Worm (Caenorhabditis elegans) whole organism, young adult: Measurements from ENCODE around the gene tat-4.

Experiments
- B0261.1 ChIP-seq: sonication (generic microtip); optimal IDR thresholded peaks from 2 replicates; lab custom pipeline; 2016; ENCODE audit warnings: mild to moderate bottlenecking, missing genetic modification characterization, moderate library complexity, missing compliant biosample characterization
- C17E4.6 ChIP-seq: fragments of 200-800 bp; sonication (Bioruptor generic); IDR thresholded peaks from 2 replicates; pipeline ENCODE4 v1.3.6; 2022; ENCODE audit warnings: missing genetic modification reagents, missing genetic modification characterization, missing compliant biosample characterization
- F39B2.1 ChIP-seq: fragments of 200-800 bp; sonication (Bioruptor generic); IDR thresholded peaks from 2 replicates; pipeline ENCODE4 v1.3.6; 2022; ENCODE audit warnings: missing genetic modification reagents, missing genetic modification characterization, missing compliant biosample characterization
- Y56A3A.18 ChIP-seq: fragments of 200-800 bp; sonication (Bioruptor generic); IDR thresholded peaks from 2 replicates; pipeline ENCODE4 v1.3.6; 2022; ENCODE audit warnings: missing genetic modification reagents, missing genetic modification characterization, missing compliant biosample characterization
- Y95B8A.8 ChIP-seq: fragments of 200-800 bp; sonication (Bioruptor generic); IDR thresholded peaks from 2 replicates; pipeline ENCODE4 v1.3.6; 2022; ENCODE audit warnings: missing genetic modification reagents, missing genetic modification characterization, missing compliant biosample characterization
- aptf-2 ChIP-seq: fragments of 200-800 bp; sonication (Bioruptor generic); conservative IDR thresholded peaks from 2 replicates; pipeline ENCODE4 v1.3.6; 2022; ENCODE audit warnings: missing genetic modification reagents, missing genetic modification characterization, missing compliant biosample characterization
- atf-7 ChIP-seq: sonication (generic microtip); optimal IDR thresholded peaks from 2 replicates; lab custom pipeline; 2017; ENCODE audit warnings: mild to moderate bottlenecking, missing genetic modification characterization, missing compliant biosample characterization
- ceh-27 ChIP-seq: fragments of 200-800 bp; sonication (Bioruptor generic); optimal IDR thresholded peaks from 2 replicates; lab custom pipeline; 2018; ENCODE audit warnings: mild to moderate bottlenecking, missing genetic modification characterization, moderate library complexity, missing compliant biosample characterization
- ceh-40 ChIP-seq: fragments of 200-800 bp; sonication (Bioruptor generic); IDR thresholded peaks from 2 replicates; pipeline ENCODE4 v1.3.6; 2022; ENCODE audit warnings: missing genetic modification characterization, missing compliant biosample characterization
- ceh-91 ChIP-seq: fragments of 200-800 bp; sonication (Bioruptor generic); IDR thresholded peaks from 2 replicates; pipeline ENCODE4 v1.3.6; 2022; ENCODE audit warnings: missing genetic modification reagents, missing genetic modification characterization, missing compliant biosample characterization
- chd-7 ChIP-seq: sonication (generic microtip); optimal IDR thresholded peaks from 2 replicates; lab custom pipeline; 2016; ENCODE audit warnings: mild to moderate bottlenecking, missing genetic modification characterization, moderate library complexity, missing compliant biosample characterization
- die-1 ChIP-seq: sonication (generic microtip); optimal IDR thresholded peaks from 2 replicates; lab custom pipeline; 2016; ENCODE audit warnings: missing genotype, mild to moderate bottlenecking, missing genetic modification characterization, missing compliant biosample characterization
- dpff-1 ChIP-seq: sonication (generic microtip); optimal IDR thresholded peaks from 2 replicates; lab custom pipeline; 2017; ENCODE audit warnings: mild to moderate bottlenecking, missing genetic modification characterization, missing compliant biosample characterization
- efl-1 ChIP-seq: fragments of 150-350 bp; optimal IDR thresholded peaks from 2 replicates; lab custom pipeline; 2014; ENCODE audit warnings: missing biosample characterization, missing genetic modification reagents, missing genetic modification characterization
- egl-18 ChIP-seq: fragments of 200-800 bp; sonication (Bioruptor generic); IDR thresholded peaks from 2 replicates; pipeline ENCODE4 v1.3.6; 2022; ENCODE audit warnings: missing genetic modification reagents, missing genetic modification characterization, missing compliant biosample characterization
- ets-4 ChIP-seq: fragments of 200-800 bp; sonication (Bioruptor generic); optimal IDR thresholded peaks from 2 replicates; lab custom pipeline; 2018; ENCODE audit warnings: mild to moderate bottlenecking, missing genetic modification characterization, missing compliant biosample characterization
- hmg-1.2 ChIP-seq: fragments of 200-800 bp; sonication (Bioruptor generic); IDR thresholded peaks from 2 replicates; pipeline ENCODE4 v1.3.6; 2022; ENCODE audit warnings: missing genetic modification reagents, missing genetic modification characterization, missing compliant biosample characterization
- hmg-20 ChIP-seq: fragments of 200-800 bp; sonication (Bioruptor generic); IDR thresholded peaks from 2 replicates; pipeline ENCODE4 v1.3.6; 2022; ENCODE audit warnings: missing genetic modification reagents, missing genetic modification characterization, missing compliant biosample characterization
- hrde-1 ChIP-seq: sonication (generic microtip); optimal IDR thresholded peaks from 2 replicates; lab custom pipeline; 2016; ENCODE audit warnings: missing genetic modification characterization, mild to moderate bottlenecking, missing compliant biosample characterization, moderate library complexity, missing genotype, missing genetic modification reagents, borderline replicate concordance
- lag-1 ChIP-seq: fragments of 200-800 bp; sonication (Bioruptor generic); IDR thresholded peaks from 2 replicates; pipeline ENCODE4 v1.3.6; 2022; ENCODE audit warnings: missing genetic modification reagents, missing genetic modification characterization, missing compliant biosample characterization
- lin-26 ChIP-seq: fragments of 200-800 bp; sonication (Bioruptor generic); IDR thresholded peaks from 2 replicates; pipeline ENCODE4 v1.3.6; 2022; ENCODE audit warnings: missing genetic modification reagents, missing genetic modification characterization, missing compliant biosample characterization
- lin-54 ChIP-seq: fragments of 200-800 bp; sonication (Bioruptor generic); optimal IDR thresholded peaks from 2 replicates; lab custom pipeline; 2018; ENCODE audit warnings: mild to moderate bottlenecking, missing genetic modification characterization, missing compliant biosample characterization
- lir-1 ChIP-seq: fragments of 200-800 bp; sonication (Bioruptor generic); conservative IDR thresholded peaks from 2 replicates; pipeline ENCODE4 v1.3.6; 2022; ENCODE audit warnings: missing genetic modification reagents, missing genetic modification characterization, missing compliant biosample characterization
- lsl-1 ChIP-seq: fragments of 200-800 bp; sonication (Bioruptor generic); optimal IDR thresholded peaks from 2 replicates; lab custom pipeline; 2018; ENCODE audit warnings: mild to moderate bottlenecking, missing genetic modification characterization, moderate library complexity, missing compliant biosample characterization
- madf-10 ChIP-seq: sonication (generic microtip); optimal IDR thresholded peaks from 2 replicates; lab custom pipeline; 2016; ENCODE audit warnings: mild to moderate bottlenecking, missing genetic modification characterization, missing compliant biosample characterization
- madf-3 ChIP-seq: fragments of 200-800 bp; sonication (Bioruptor generic); IDR thresholded peaks from 2 replicates; pipeline ENCODE4 v1.3.6; 2022; ENCODE audit warnings: missing genetic modification reagents, missing genetic modification characterization, missing compliant biosample characterization
- madf-6 ChIP-seq: fragments of 200-800 bp; sonication (Bioruptor generic); IDR thresholded peaks from 2 replicates; pipeline ENCODE4 v1.3.6; 2022; ENCODE audit warnings: missing genetic modification reagents, missing genetic modification characterization, missing compliant biosample characterization
- madf-8 ChIP-seq: fragments of 200-800 bp; sonication (Bioruptor generic); conservative IDR thresholded peaks from 2 replicates; pipeline ENCODE4 v1.3.6; 2022; ENCODE audit warnings: missing genetic modification reagents, missing genetic modification characterization, missing compliant biosample characterization
- mes-4 ChIP-seq: sonication (generic microtip); optimal IDR thresholded peaks from 2 replicates; lab custom pipeline; 2016; ENCODE audit warnings: missing genotype, missing genetic modification characterization, missing compliant biosample characterization
- nfya-1 ChIP-seq: sonication (generic microtip); optimal IDR thresholded peaks from 2 replicates; lab custom pipeline; 2017; ENCODE audit warnings: antibody characterized with exemption, missing compliant biosample characterization, missing genetic modification characterization, borderline replicate concordance; ENCODE audit not compliant: insufficient read depth
- nhr-120 ChIP-seq: fragments of 200-800 bp; sonication (Bioruptor generic); IDR thresholded peaks from 2 replicates; pipeline ENCODE4 v1.3.6; 2022; ENCODE audit warnings: missing genetic modification characterization, missing compliant biosample characterization
- nhr-179 ChIP-seq: sonication (generic microtip); optimal IDR thresholded peaks from 2 replicates; lab custom pipeline; 2016; ENCODE audit warnings: mild to moderate bottlenecking, missing genetic modification characterization, missing compliant biosample characterization
- nhr-27 ChIP-seq: fragments of 200-800 bp; sonication (Bioruptor generic); optimal IDR thresholded peaks from 2 replicates; lab custom pipeline; 2018; ENCODE audit warnings: mild to moderate bottlenecking, missing genetic modification characterization, moderate library complexity, missing compliant biosample characterization
- repo-1 ChIP-seq: sonication (generic microtip); optimal IDR thresholded peaks from 2 replicates; lab custom pipeline; 2017; ENCODE audit warnings: mild to moderate bottlenecking, missing genetic modification characterization, missing compliant biosample characterization
- sdz-38 ChIP-seq: sonication (generic microtip); optimal IDR thresholded peaks from 2 replicates; lab custom pipeline; 2016; ENCODE audit warnings: missing genotype, missing genetic modification characterization, missing compliant biosample characterization
- snpc-1.3 ChIP-seq: sonication (generic microtip); optimal IDR thresholded peaks from 2 replicates; lab custom pipeline; 2017; ENCODE audit warnings: missing genetic modification characterization, mild to moderate bottlenecking, missing compliant biosample characterization, antibody characterized with exemption, moderate library complexity, missing genotype, missing genetic modification reagents; ENCODE audit not compliant: insufficient read depth
- somi-1 ChIP-seq: fragments of 200-800 bp; sonication (Bioruptor generic); optimal IDR thresholded peaks from 2 replicates; lab custom pipeline; 2018; ENCODE audit warnings: mild to moderate bottlenecking, missing genetic modification characterization, missing compliant biosample characterization
- sptf-2 ChIP-seq: fragments of 200-800 bp; sonication (Bioruptor generic); optimal IDR thresholded peaks from 2 replicates; lab custom pipeline; 2018; ENCODE audit warnings: mild to moderate bottlenecking, missing genetic modification characterization, missing compliant biosample characterization
- tlf-1 ChIP-seq: fragments of 200-800 bp; sonication (Bioruptor generic); optimal IDR thresholded peaks from 2 replicates; lab custom pipeline; 2018; ENCODE audit warnings: mild to moderate bottlenecking, missing genetic modification characterization, missing compliant biosample characterization
- unc-130 ChIP-seq: sonication (generic microtip); optimal IDR thresholded peaks from 2 replicates; lab custom pipeline; 2016; ENCODE audit warnings: missing genetic modification reagents, missing genetic modification characterization, missing compliant biosample characterization
- unc-62 ChIP-seq: fragments of 150-350 bp; optimal IDR thresholded peaks from 2 replicates; lab custom pipeline; 2014; ENCODE audit warnings: missing biosample characterization, missing genetic modification reagents, missing genetic modification characterization
- xnd-1 ChIP-seq: sonication (generic microtip); optimal IDR thresholded peaks from 2 replicates; lab custom pipeline; 2016; ENCODE audit warnings: missing genotype, missing genetic modification reagents, missing genetic modification characterization, missing compliant biosample characterization
- ztf-18 ChIP-seq: sonication (generic microtip); optimal IDR thresholded peaks from 2 replicates; lab custom pipeline; 2016; ENCODE audit warnings: missing genotype, mild to moderate bottlenecking, missing genetic modification characterization, missing compliant biosample characterization
- ztf-22 ChIP-seq: fragments of 200-800 bp; sonication (Bioruptor generic); optimal IDR thresholded peaks from 2 replicates; lab custom pipeline; 2018; ENCODE audit warnings: mild to moderate bottlenecking, missing genetic modification characterization, moderate library complexity, missing compliant biosample characterization
- ztf-25 ChIP-seq: fragments of 200-800 bp; sonication (Bioruptor generic); IDR thresholded peaks from 2 replicates; pipeline ENCODE4 v1.3.6; 2022; ENCODE audit warnings: missing genetic modification reagents, missing genetic modification characterization, missing compliant biosample characterization
- ztf-28 ChIP-seq: fragments of 200-800 bp; sonication (Bioruptor generic); IDR thresholded peaks from 2 replicates; pipeline ENCODE4 v1.3.6; 2022; ENCODE audit warnings: missing genetic modification reagents, missing genetic modification characterization, missing compliant biosample characterization

tat-4 gene

DNA sequence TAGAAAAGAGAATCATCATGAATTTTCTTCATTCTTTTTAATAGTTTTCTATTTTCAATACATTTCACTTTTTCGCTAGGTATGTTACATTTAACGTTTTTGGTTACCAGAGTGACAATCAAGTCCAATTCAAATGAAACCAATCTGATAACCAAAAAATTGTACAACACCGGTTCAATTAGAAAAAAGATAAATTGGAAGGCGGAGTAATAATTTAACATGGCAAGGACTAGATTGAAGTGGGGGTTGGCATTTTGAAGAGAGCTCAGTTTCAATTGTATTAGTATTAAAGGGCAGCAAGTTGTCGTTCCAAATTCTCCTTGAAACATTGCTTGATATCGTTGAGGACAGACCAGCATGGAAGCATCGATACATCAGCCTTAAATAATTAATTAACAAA is 8.6 kb upstream of the tat-4 start (continued):
- TF ChIP-seq xnd-1 (peak; percentile 39), Y56A3A.18 (GFP tag; lab: Robert Waterston, UW) (peak; percentile 63; the same call in 1 of the 2 replicates), Y95B8A.8 (GFP tag; lab: Robert Waterston, UW) (0 out of 2 replicates have a peak, but pooled peaks have one; percentile 51), hrde-1 (tag; lab: Kevin White, UChicago) (peak; percentile 87), snpc-1.3 (tag; lab: Kevin White, UChicago) (peak; percentile 44), dpff-1 (tag; lab: Kevin White, UChicago) (no peak), lsl-1 (GFP tag; lab: Kevin White, UChicago) (no peak), madf-3 (0 out of 2 replicates have a peak, but pooled peaks have one; percentile 59), unc-62 (GFP tag; lab: Kevin White, UChicago) (no peak)
- TF ChIP-seq, all 124 proteins: peak for 30

ce11 chrII:6250782-6251461 is 6.8 kb upstream of the tat-4 start, which contains the start of gene phb-2:
Gene phb-2, plus strand, starts transcription at chrII:6251411.
- TF ChIP-seq die-1 (tag; lab: Kevin White, UChicago): peak; percentile 0
- no peak for TF ChIP-seq unc-62 (GFP tag; lab: Kevin White, UChicago)
- no peak for TF ChIP-seq somi-1 (GFP tag; lab: Kevin White, UChicago)
- TF ChIP-seq mes-4: no peak
- TF ChIP-seq ceh-27 (GFP tag; lab: Kevin White, UChicago): peak; percentile 68
- TF ChIP-seq lag-1 (GFP tag; lab: Robert Waterston, UW): no peak
- TF ChIP-seq aptf-2 (GFP tag; lab: Robert Waterston, UW): no peak
- TF ChIP-seq hmg-1.2 (GFP tag; lab: Robert Waterston, UW): peak; percentile 92
- peak; percentile 26; the same call in 1 of the 2 replicates for TF ChIP-seq lin-26
- TF ChIP-seq lir-1 (GFP tag; lab: Robert Waterston, UW): no peak; the same call in 1 of the 2 replicates
- no peak for TF ChIP-seq ztf-22
- TF ChIP-seq C17E4.6 (GFP tag; lab: Robert Waterston, UW): peak; percentile 39; the same call in 1 of the 2 replicates
- TF ChIP-seq B0261.1 (tag; lab: Kevin White, UChicago): no peak
- TF ChIP-seq ceh-91: peak; percentile 52
- no peak for TF ChIP-seq ztf-25
- TF ChIP-seq ceh-40 (GFP tag; lab: Robert Waterston, UW): no peak
- TF ChIP-seq egl-18 (GFP tag; lab: Robert Waterston, UW): no peak
- no peak for TF ChIP-seq F39B2.1 (GFP tag; lab: Robert Waterston, UW)
- no peak for TF ChIP-seq chd-7 (tag; lab: Kevin White, UChicago)
- no peak for TF ChIP-seq hmg-20 (GFP tag; lab: Robert Waterston, UW)
- no peak for TF ChIP-seq ztf-28 (GFP tag; lab: Robert Waterston, UW)
- no peak for TF ChIP-seq nfya-1 (tag; lab: Kevin White, UChicago)
- TF ChIP-seq efl-1 (GFP tag; lab: Kevin White, UChicago): peak; percentile 83
- no peak for TF ChIP-seq repo-1 (tag; lab: Kevin White, UChicago)
- TF ChIP-seq nhr-120 (GFP tag; lab: Robert Waterston, UW): no peak
- TF ChIP-seq madf-6 (GFP tag; lab: Robert Waterston, UW): peak; percentile 55
- no peak for TF ChIP-seq sdz-38 (tag; lab: Kevin White, UChicago)
- 0 out of 2 replicates have a peak, but pooled peaks have one; percentile 25 for TF ChIP-seq madf-8 (GFP tag; lab: Robert Waterston, UW)
- no peak for TF ChIP-seq tlf-1 (GFP tag; lab: Kevin White, UChicago)
- no peak for TF ChIP-seq atf-7 (tag; lab: Kevin White, UChicago)
- peak; percentile 27 for TF ChIP-seq ztf-18 (tag; lab: Kevin White, UChicago)
- no peak for TF ChIP-seq madf-10
- no peak for TF ChIP-seq sptf-2 (GFP tag; lab: Kevin White, UChicago)
- TF ChIP-seq nhr-27: no peak
- no peak for TF ChIP-seq unc-130 (GFP tag; lab: Kevin White, UChicago)
- no peak for TF ChIP-seq nhr-179 (tag; lab: Kevin White, UChicago)
- TF ChIP-seq ets-4 (GFP tag; lab: Kevin White, UChicago): no peak
- TF ChIP-seq hrde-1 (tag; lab: Kevin White, UChicago): no peak
- TF ChIP-seq lin-54 (GFP tag; lab: Kevin White, UChicago): peak; percentile 93
